In genomic region chrIII:2401126-2402123, ce11 we compare ENCODE assay signal across 1 worm cellular context.
A peak's percentile ranks its signal among the peaks of the same experiment; 100 is the strongest.
TF ChIP-seq lines count a peak whose summit lies in the region.

Gene cic-1, minus strand, starts transcription at chrIII:2401221.
Gene strm-1, plus strand, starts transcription at chrIII:2402070.

TF ChIP-seq in whole organism, L1 larva, 84 proteins besides CTCF, POLR2A, EP300 and RAD21 (continued from another document):
- TF ChIP-seq vab-15 (tag; optimal IDR thresholded peaks at IDR 0.05; lab: Kevin White, UChicago) (no peak), sptf-1 (tag; optimal IDR thresholded peaks at IDR 0.05; lab: Kevin White, UChicago) (no peak), snpc-4 (tag; optimal IDR thresholded peaks at IDR 0.05; lab: Kevin White, UChicago) (peak; percentile 4), sup-37 (GFP tag; optimal IDR thresholded peaks at IDR 0.05; lab: Kevin White, UChicago) (no peak), unc-130 (tag; optimal IDR thresholded peaks at IDR 0.05; lab: Kevin White, UChicago) (no peak), nhr-19 (GFP tag; conservative IDR thresholded peaks at IDR 0.05; lab: Robert Waterston, UW) (peak; percentile 65), C34B4.2 (tag; optimal IDR thresholded peaks at IDR 0.05; lab: Kevin White, UChicago) (no peak), hpl-2 (GFP tag; optimal IDR thresholded peaks at IDR 0.05; lab: Kevin White, UChicago) (no peak), C04F5.9 (tag; optimal IDR thresholded peaks at IDR 0.05; lab: Kevin White, UChicago) (no peak), nhr-84 (tag; optimal IDR thresholded peaks at IDR 0.05; lab: Kevin White, UChicago) (no peak), hlh-17 (GFP tag; optimal IDR thresholded peaks at IDR 0.05; lab: Kevin White, UChicago; ENCODE audit: borderline replicate concordance) (no peak), grh-1 (GFP tag; IDR thresholded peaks at IDR 0.05; lab: Robert Waterston, UW) (0 out of 2 replicates have a peak, but pooled peaks have one; percentile 29), xbp-1 (tag; optimal IDR thresholded peaks at IDR 0.05; lab: Kevin White, UChicago) (peak; percentile 57)
TF ChIP-seq in whole organism, L1 larva: peak in this region for 32.
